Fruit fly (Drosophila melanogaster) whole organism, embryonic: ENCODE data around the gene stol.

Source experiments
- Antp ChIP-seq: fragments of 200-800 bp; sonication (Bioruptor generic); optimal IDR thresholded peaks from 3 replicates; lab custom pipeline; 2016; ENCODE audit warnings: missing biosample characterization, missing genetic modification characterization
- CG10147 ChIP-seq: fragments of 200-800 bp; sonication (Bioruptor generic); optimal IDR thresholded peaks from 2 replicates; lab custom pipeline; 2019; ENCODE audit warnings: missing biosample characterization, mild to moderate bottlenecking, missing genetic modification characterization, moderate library complexity
- CG10462 ChIP-seq: fragments of 200-800 bp; sonication (Bioruptor generic); optimal IDR thresholded peaks from 2 replicates; lab custom pipeline; 2016; ENCODE audit warnings: missing biosample characterization, missing genetic modification characterization
- CG11560 ChIP-seq: fragments of 200-800 bp; sonication (Bioruptor generic); IDR thresholded peaks from 3 replicates; pipeline ENCODE4 v1.3.6; 2022; ENCODE audit warnings: missing biosample characterization, missing genetic modification characterization
- CG11695 ChIP-seq: fragments of 200-800 bp; sonication (Bioruptor generic); IDR thresholded peaks from 3 replicates; pipeline ENCODE4 v1.3.6; 2022; ENCODE audit warnings: missing biosample characterization, missing genetic modification characterization
- CG12299 ChIP-seq: fragments of 200-800 bp; sonication (Bioruptor generic); optimal IDR thresholded peaks from 2 replicates; lab custom pipeline; 2018; ENCODE audit warnings: missing biosample characterization, mild to moderate bottlenecking, missing genetic modification characterization
- CG12391 ChIP-seq: fragments of 200-800 bp; sonication (Bioruptor generic); optimal IDR thresholded peaks from 3 replicates; lab custom pipeline; 2018; ENCODE audit warnings: missing biosample characterization, mild to moderate bottlenecking, missing genetic modification characterization, moderate library complexity
- CG14710 ChIP-seq: fragments of 200-800 bp; sonication (Bioruptor generic); optimal IDR thresholded peaks from 3 replicates; lab custom pipeline; 2019; ENCODE audit warnings: missing biosample characterization, mild to moderate bottlenecking, missing genetic modification characterization, moderate library complexity
- CG1832 ChIP-seq: fragments of 200-800 bp; sonication (Bioruptor generic); optimal IDR thresholded peaks from 2 replicates; lab custom pipeline; 2017; ENCODE audit warnings: missing biosample characterization, mild to moderate bottlenecking, missing genetic modification characterization, inconsistent platforms
- CG31441 ChIP-seq: fragments of 200-800 bp; sonication (Bioruptor generic); IDR thresholded peaks from 2 replicates; pipeline ENCODE4 v1.3.6; 2022; ENCODE audit warnings: missing biosample characterization, missing genetic modification characterization
- CG33213 ChIP-seq: fragments of 200-800 bp; sonication (Bioruptor generic); optimal IDR thresholded peaks from 3 replicates; lab custom pipeline; 2016; ENCODE audit warnings: missing biosample characterization, missing genetic modification characterization
- CG34422 ChIP-seq: fragments of 200-800 bp; sonication (Bioruptor generic); IDR thresholded peaks from 3 replicates; pipeline ENCODE4 v1.3.6; 2022; ENCODE audit warnings: missing biosample characterization, missing genetic modification characterization
- CG4617 ChIP-seq: fragments of 200-800 bp; sonication (Bioruptor generic); optimal IDR thresholded peaks from 3 replicates; lab custom pipeline; 2016; ENCODE audit warnings: missing biosample characterization, missing genetic modification characterization, borderline replicate concordance
- CG6854 ChIP-seq: fragments of 200-800 bp; sonication (Bioruptor generic); optimal IDR thresholded peaks from 3 replicates; lab custom pipeline; 2017; ENCODE audit warnings: missing biosample characterization, mild to moderate bottlenecking, missing genetic modification characterization
- Camta ChIP-seq: fragments of 200-800 bp; sonication (Bioruptor generic); optimal IDR thresholded peaks from 2 replicates; lab custom pipeline; 2016; ENCODE audit warnings: missing biosample characterization, missing genetic modification characterization
- Dip2 ChIP-seq: fragments of 200-800 bp; sonication (Bioruptor generic); IDR thresholded peaks from 2 replicates; pipeline ENCODE4 v1.3.6; 2022; ENCODE audit warnings: missing biosample characterization, missing genetic modification characterization
- Ets97D ChIP-seq: fragments of 200-800 bp; sonication (Bioruptor generic); optimal IDR thresholded peaks from 3 replicates; lab custom pipeline; 2016; ENCODE audit warnings: missing biosample characterization, missing genetic modification characterization
- HLH3B ChIP-seq: fragments of 200-800 bp; sonication (Bioruptor generic); IDR thresholded peaks from 2 replicates; pipeline ENCODE4 v1.3.6; 2022; ENCODE audit warnings: missing biosample characterization, missing genetic modification characterization
- HLHmδ ChIP-seq: fragments of 200-800 bp; sonication (Bioruptor generic); optimal IDR thresholded peaks from 2 replicates; lab custom pipeline; 2018; ENCODE audit warnings: missing biosample characterization, mild to moderate bottlenecking, missing genetic modification characterization, moderate library complexity
- HmgD ChIP-seq: fragments of 200-800 bp; sonication (Bioruptor generic); optimal IDR thresholded peaks from 3 replicates; lab custom pipeline; 2016; ENCODE audit warnings: missing biosample characterization, missing genetic modification characterization
- Max ChIP-seq: fragments of 200-800 bp; sonication (Bioruptor generic); optimal IDR thresholded peaks from 2 replicates; lab custom pipeline; 2016; ENCODE audit warnings: missing biosample characterization, mild to moderate bottlenecking, missing genetic modification characterization
- NC2α ChIP-seq: fragments of 200-800 bp; sonication (Bioruptor generic); optimal IDR thresholded peaks from 2 replicates; lab custom pipeline; 2016; ENCODE audit warnings: missing biosample characterization, missing genetic modification characterization
- Nf-YB ChIP-seq: fragments of 200-800 bp; sonication (Bioruptor generic); optimal IDR thresholded peaks from 3 replicates; lab custom pipeline; 2019; ENCODE audit warnings: missing biosample characterization, mild to moderate bottlenecking, missing genetic modification characterization, moderate library complexity
- PHDP ChIP-seq: fragments of 200-800 bp; sonication (Bioruptor generic); optimal IDR thresholded peaks from 3 replicates; lab custom pipeline; 2018; ENCODE audit warnings: missing biosample characterization, mild to moderate bottlenecking, missing genetic modification characterization, moderate library complexity
- Pdp1 ChIP-seq, 2 experiments: fragments of 200-800 bp; sonication (Bioruptor generic); optimal IDR thresholded peaks; 3 replicates each; lab custom pipeline; 2016; ENCODE audit warnings: missing biosample characterization in 2 of 2, missing genetic modification characterization in 2 of 2, mild to moderate bottlenecking in 1 of 2, moderate library complexity in 1 of 2
- Ptx1 ChIP-seq: fragments of 200-800 bp; sonication (Bioruptor generic); IDR thresholded peaks from 2 replicates; pipeline ENCODE4 v1.3.6; 2022; ENCODE audit warnings: missing biosample characterization, missing genetic modification characterization
- Ravus ChIP-seq: fragments of 200-800 bp; sonication (Bioruptor generic); IDR thresholded peaks from 2 replicates; pipeline ENCODE4 v1.3.6; 2022; ENCODE audit warnings: missing biosample characterization, missing genetic modification characterization
- Sin3A ChIP-seq: fragments of >200 bp; optimal IDR thresholded peaks from 2 replicates; lab custom pipeline; 2018
- Six4 ChIP-seq: fragments of 200-800 bp; sonication (Bioruptor generic); optimal IDR thresholded peaks from 2 replicates; lab custom pipeline; 2016; ENCODE audit warnings: missing biosample characterization, missing genetic modification characterization
- Stat92E ChIP-seq, 3 experiments: fragments of >200 bp in 2 of 3; fragments of 200-800 bp in 1 of 3; sonication (Bioruptor generic) in 1 of 3; optimal IDR thresholded peaks; 2 replicates each; lab custom pipeline; 2017 to 2019; ENCODE audit warnings: missing biosample characterization in 3 of 3, missing genetic modification characterization in 3 of 3, mild to moderate bottlenecking in 1 of 3, moderate library complexity in 1 of 3
- ase ChIP-seq: fragments of 200-800 bp; sonication (Bioruptor generic); IDR thresholded peaks from 3 replicates; pipeline ENCODE4 v1.3.6; 2022; ENCODE audit warnings: missing biosample characterization, missing genetic modification characterization
- az2 ChIP-seq: fragments of 200-800 bp; sonication (Bioruptor generic); optimal IDR thresholded peaks from 3 replicates; lab custom pipeline; 2016; ENCODE audit warnings: missing biosample characterization, missing genetic modification characterization
- br ChIP-seq: fragments of >200 bp; optimal IDR thresholded peaks from 2 replicates; lab custom pipeline; 2017
- cato ChIP-seq: fragments of 200-800 bp; sonication (Bioruptor generic); optimal IDR thresholded peaks from 2 replicates; lab custom pipeline; 2016; ENCODE audit warnings: missing biosample characterization, missing genetic modification characterization, borderline replicate concordance
- corto ChIP-seq: fragments of 200-800 bp; sonication (Bioruptor generic); optimal IDR thresholded peaks from 2 replicates; lab custom pipeline; 2016; ENCODE audit warnings: missing biosample characterization, mild to moderate bottlenecking, missing genetic modification characterization, moderate library complexity
- dpn ChIP-seq, 2 experiments: fragments of 200-800 bp; sonication (Bioruptor generic); optimal IDR thresholded peaks; 3 replicates each; lab custom pipeline; 2016; ENCODE audit warnings: missing biosample characterization in 2 of 2, missing genetic modification characterization in 2 of 2
- ftz-f1 ChIP-seq: fragments of 200-800 bp; sonication (Bioruptor generic); optimal IDR thresholded peaks from 2 replicates; lab custom pipeline; 2016; ENCODE audit warnings: missing biosample characterization, missing genetic modification characterization
- gcm ChIP-seq: fragments of 200-800 bp; sonication (Bioruptor generic); optimal IDR thresholded peaks from 2 replicates; lab custom pipeline; 2019; ENCODE audit warnings: missing biosample characterization, mild to moderate bottlenecking, missing genetic modification characterization, moderate library complexity
- gro ChIP-seq: fragments of 200-800 bp; sonication (Bioruptor generic); optimal IDR thresholded peaks from 2 replicates; lab custom pipeline; 2016; ENCODE audit warnings: missing biosample characterization, missing genetic modification characterization
- gt ChIP-seq: fragments of 200-800 bp; sonication (Bioruptor generic); IDR thresholded peaks from 2 replicates; pipeline ENCODE4 v1.3.6; 2022; ENCODE audit warnings: missing biosample characterization, missing genetic modification characterization
- klu ChIP-seq: fragments of 200-800 bp; sonication (Bioruptor generic); IDR thresholded peaks from 2 replicates; pipeline ENCODE4 v1.3.6; 2022; ENCODE audit warnings: missing biosample characterization, missing genetic modification characterization
- maf-S ChIP-seq: fragments of 200-800 bp; sonication (Bioruptor generic); optimal IDR thresholded peaks from 2 replicates; lab custom pipeline; 2016; ENCODE audit warnings: missing biosample characterization, missing genetic modification characterization
- prd ChIP-seq, 3 experiments: fragments of >200 bp in 2 of 3; fragments of 200-800 bp in 1 of 3; sonication (Bioruptor generic) in 1 of 3; optimal IDR thresholded peaks in 2 of 3; IDR thresholded peaks in 1 of 3; 2 replicates in 2 of 3; 3 replicates in 1 of 3; pipeline versions ENCODE4 v1.3.6 to Lab custom; 2017 to 2022; ENCODE audit warnings: missing biosample characterization in 1 of 3, missing genetic modification characterization in 1 of 3
- sens-2 ChIP-seq: fragments of 200-800 bp; sonication (Bioruptor generic); IDR thresholded peaks from 2 replicates; pipeline ENCODE4 v1.3.6; 2022; ENCODE audit warnings: missing biosample characterization, missing genetic modification characterization
- so ChIP-seq: fragments of 200-800 bp; sonication (Bioruptor generic); IDR thresholded peaks from 3 replicates; pipeline ENCODE4 v1.3.6; 2022; ENCODE audit warnings: missing biosample characterization, missing genetic modification characterization
- ssp ChIP-seq: fragments of 200-800 bp; sonication (Bioruptor generic); IDR thresholded peaks from 2 replicates; pipeline ENCODE4 v1.3.6; 2022; ENCODE audit warnings: missing biosample characterization, missing genetic modification characterization
- tgo ChIP-seq: fragments of 200-800 bp; sonication (Bioruptor generic); IDR thresholded peaks from 3 replicates; pipeline ENCODE4 v1.3.6; 2022; ENCODE audit warnings: missing biosample characterization, missing genetic modification characterization
- twi ChIP-seq: fragments of 200-800 bp; optimal IDR thresholded peaks from 2 replicates; lab custom pipeline; 2019; ENCODE audit warnings: missing biosample characterization, mild to moderate bottlenecking, missing genetic modification characterization, moderate library complexity
- unpg ChIP-seq: fragments of 200-800 bp; sonication (Bioruptor generic); optimal IDR thresholded peaks from 3 replicates; lab custom pipeline; 2018; ENCODE audit warnings: missing biosample characterization, mild to moderate bottlenecking, missing genetic modification characterization, moderate library complexity

Gene stol

dm6 chr2L:15746600-15747393, 28.7 kb upstream of the stol start (continued):
- TF ChIP-seq sens-2 (no peak), HLH3B (GFP tag; lab: Robert Waterston, UW) (peak; percentile 73), CG4617 (GFP tag; lab: Kevin White, UChicago) (peak; percentile 40), unpg (GFP tag; lab: Kevin White, UChicago) (peak; percentile 89), Pdp1 (GFP tag; optimal IDR thresholded peaks at IDR 0.05; lab: Kevin White, UChicago) (peak; percentile 25 to 44), br (lab: Kevin White, UChicago) (no peak), CG12299 (tag; lab: Kevin White, UChicago) (peak; percentile 88), Sin3A (lab: Kevin White, UChicago) (no peak), gt (GFP tag; lab: Robert Waterston, UW) (peak; percentile 66), Max (peak; percentile 61), CG6854 (GFP tag; lab: Kevin White, UChicago) (peak; percentile 81), HmgD (GFP tag; lab: Kevin White, UChicago) (no peak), Antp (GFP tag; lab: Kevin White, UChicago) (peak; percentile 34), CG11695 (GFP tag; lab: Robert Waterston, UW) (peak; percentile 89), so (peak; percentile 32; the same call in 1 of the 3 replicates), ftz-f1 (no peak), CG31441 (GFP tag; lab: Robert Waterston, UW) (peak; percentile 98), Nf-YB (GFP tag; lab: Kevin White, UChicago) (peak; percentile 83), Ets97D (GFP tag; lab: Kevin White, UChicago) (no peak), ssp (peak; percentile 71), ase (GFP tag; lab: Robert Waterston, UW) (peak; percentile 78; the same call in 2 of the 3 replicates), Dip2 (GFP tag; lab: Robert Waterston, UW) (no peak), prd (optimal IDR thresholded peaks at IDR 0.05; lab: Kevin White, UChicago) (no peak), prd (GFP tag; IDR thresholded peaks at IDR 0.05; lab: Robert Waterston, UW) (peak; percentile 80), az2 (GFP tag; lab: Kevin White, UChicago) (peak; percentile 90), corto (no peak), PHDP (tag; lab: Kevin White, UChicago) (peak; percentile 91), klu (GFP tag; lab: Robert Waterston, UW) (peak; percentile 75; the same call in 1 of the 2 replicates), CG1832 (peak; percentile 47), CG11560 (tag; lab: Robert Waterston, UW) (peak; percentile 65; the same call in 2 of the 3 replicates), CG33213 (GFP tag; lab: Kevin White, UChicago) (no peak), Ptx1 (GFP tag; lab: Robert Waterston, UW) (peak; percentile 87), NC2α (GFP tag; lab: Kevin White, UChicago) (no peak), Stat92E (GFP tag; optimal IDR thresholded peaks at IDR 0.05; lab: Kevin White, UChicago) (peak in 1 of 3 experiments; percentile 29), Six4 (GFP tag; lab: Kevin White, UChicago) (peak; percentile 87), CG12391 (peak; percentile 95), maf-S (GFP tag; lab: Kevin White, UChicago) (no peak), gro (no peak), gcm (GFP tag; lab: Kevin White, UChicago) (peak; percentile 93), cato (GFP tag; lab: Kevin White, UChicago) (peak; percentile 81), twi (peak; percentile 94), CG34422 (GFP tag; lab: Robert Waterston, UW) (peak; percentile 68; the same call in 2 of the 3 replicates), Ravus (peak; percentile 14; the same call in 1 of the 2 replicates), CG10147 (GFP tag; lab: Kevin White, UChicago) (peak; percentile 91), Camta (GFP tag; lab: Kevin White, UChicago) (peak; percentile 42), HLHmδ (GFP tag; lab: Kevin White, UChicago) (no peak), CG10462 (GFP tag; lab: Kevin White, UChicago) (peak; percentile 68), dpn (GFP tag; optimal IDR thresholded peaks at IDR 0.05; lab: Kevin White, UChicago) (peak in 1 of 2 experiments; percentile 85), tgo (GFP tag; lab: Robert Waterston, UW) (peak; percentile 85), CG14710 (tag; lab: Kevin White, UChicago) (peak; percentile 97)
